Worm (Caenorhabditis elegans) whole organism, late embryonic: ENCODE data around the gene ZC513.3.

Source experiments
- C08G9.2 ChIP-seq: sonication (generic microtip); optimal IDR thresholded peaks from 2 replicates; lab custom pipeline; 2016; ENCODE audit warnings: mild to moderate bottlenecking, missing genetic modification characterization, moderate library complexity, missing compliant biosample characterization
- Y22D7AL.16 ChIP-seq: sonication (generic microtip); optimal IDR thresholded peaks from 2 replicates; lab custom pipeline; 2016; ENCODE audit warnings: missing genetic modification characterization, missing compliant biosample characterization
- ceh-9 ChIP-seq: sonication (generic microtip); optimal IDR thresholded peaks from 2 replicates; lab custom pipeline; 2016; ENCODE audit warnings: mild to moderate bottlenecking, missing genetic modification characterization, inconsistent platforms, missing compliant biosample characterization
- fkh-10 ChIP-seq: fragments of 150-350 bp; optimal IDR thresholded peaks from 2 replicates; lab custom pipeline; 2014; ENCODE audit warnings: missing biosample characterization, missing genetic modification reagents, missing genetic modification characterization
- nhr-232 ChIP-seq: sonication (generic microtip); optimal IDR thresholded peaks from 2 replicates; lab custom pipeline; 2016; ENCODE audit warnings: missing genetic modification characterization, missing compliant biosample characterization
- npax-4 ChIP-seq: sonication (generic microtip); optimal IDR thresholded peaks from 2 replicates; lab custom pipeline; 2016; ENCODE audit warnings: missing genetic modification characterization, missing compliant biosample characterization
- tbx-7 ChIP-seq: sonication (generic microtip); optimal IDR thresholded peaks from 2 replicates; lab custom pipeline; 2016; ENCODE audit warnings: missing genotype, missing genetic modification characterization, missing compliant biosample characterization
- unc-55 ChIP-seq: sonication (generic microtip); optimal IDR thresholded peaks from 2 replicates; lab custom pipeline; 2017; ENCODE audit warnings: missing biosample characterization, missing genetic modification reagents, missing genetic modification characterization
- zip-5 ChIP-seq: sonication (generic microtip); optimal IDR thresholded peaks from 2 replicates; lab custom pipeline; 2016; ENCODE audit warnings: missing genetic modification characterization, missing compliant biosample characterization

ce11 chrV:8031121-8031520 lies 15.7 kb upstream of the ZC513.3 start, which contains the start of gene vars-1:
- no peak for TF ChIP-seq npax-4
- TF ChIP-seq fkh-10 = no peak
- TF ChIP-seq ceh-9 (tag; lab: Kevin White, UChicago) = no peak
- no peak for TF ChIP-seq zip-5 (tag; lab: Kevin White, UChicago)
- TF ChIP-seq nhr-232 (tag; lab: Kevin White, UChicago) = no peak
- no peak for TF ChIP-seq C08G9.2 (tag; lab: Kevin White, UChicago)
- peak; percentile 54 for TF ChIP-seq unc-55
- TF ChIP-seq tbx-7 (tag; lab: Kevin White, UChicago) = no peak
- no peak for TF ChIP-seq Y22D7AL.16 (tag; lab: Kevin White, UChicago)
